Fruit fly (Drosophila melanogaster) ovary, adult (tissue): ENCODE data around the gene Gr39a.

Experiments used
- CG17801 ChIP-seq: fragments of 200-800 bp; optimal IDR thresholded peaks from 2 replicates; lab custom pipeline; 2019; ENCODE audit warnings: missing biosample characterization, mild to moderate bottlenecking, missing genetic modification characterization, moderate library complexity; ENCODE audit not compliant: partially characterized antibody

The Gr39a gene

DNA sequence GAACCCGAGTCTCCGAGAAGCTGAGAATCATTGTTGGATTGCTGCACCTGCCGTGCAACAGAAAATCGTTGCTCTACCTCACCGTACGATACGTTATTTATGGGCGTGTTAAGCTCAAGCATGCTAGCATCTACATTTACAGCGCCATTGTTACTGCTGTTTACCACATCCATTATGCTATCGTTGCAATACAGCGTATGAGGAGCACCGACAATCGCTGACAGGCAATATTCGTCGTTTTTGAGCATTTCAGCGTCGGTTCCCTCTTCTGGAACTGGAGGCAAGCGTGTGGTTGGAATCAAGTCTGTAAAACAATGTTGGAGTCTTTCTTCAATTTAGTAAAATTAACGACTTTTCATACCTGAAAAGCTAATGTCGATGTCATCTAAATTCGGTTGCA, 1.4 kb upstream of the Gr39a start:
- no peak for TF ChIP-seq CG17801 (GFP tag; lab: Kevin White, UChicago)

DNA sequence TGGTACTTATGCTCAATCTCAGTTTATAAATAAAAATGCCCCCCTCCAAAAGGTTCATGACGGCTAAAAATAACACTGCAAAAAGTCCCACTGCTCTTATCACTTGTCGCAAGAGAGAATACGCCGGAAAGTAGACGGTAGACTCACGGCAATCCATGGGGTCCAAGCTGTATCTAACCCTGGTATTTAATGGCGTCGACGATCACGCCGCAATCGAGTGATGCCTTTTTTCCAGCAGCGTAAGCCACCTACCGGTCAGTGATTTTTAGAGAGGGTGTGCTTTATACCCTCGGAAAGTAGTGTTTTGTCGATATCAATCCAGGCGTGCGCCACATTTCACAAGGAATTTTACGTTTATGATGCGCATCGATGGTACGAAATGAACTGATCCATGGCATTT, 9.0 kb downstream of the Gr39a start:
- no peak for TF ChIP-seq CG17801 (GFP tag; lab: Kevin White, UChicago)

DNA sequence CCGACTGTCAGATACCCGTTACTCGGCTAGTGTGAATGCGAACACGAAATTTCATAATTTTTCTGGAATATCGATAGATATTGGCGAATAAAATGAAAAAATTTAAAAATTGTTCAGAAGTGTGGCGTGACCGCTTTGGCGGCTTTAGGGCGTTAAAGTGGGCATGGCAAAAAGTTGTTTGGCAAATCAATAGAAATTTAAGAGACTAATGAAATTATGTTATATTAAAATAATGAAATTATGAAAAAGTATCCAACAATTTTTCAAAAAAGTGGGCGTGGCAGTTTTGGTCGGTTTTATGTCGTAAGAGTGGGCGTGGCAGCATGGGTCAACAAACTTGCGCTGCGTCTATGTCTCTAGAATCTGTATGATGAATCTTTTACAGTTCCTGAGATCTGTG, 11.5 kb downstream of the Gr39a start:
- no peak for TF ChIP-seq CG17801 (GFP tag; lab: Kevin White, UChicago)

DNA sequence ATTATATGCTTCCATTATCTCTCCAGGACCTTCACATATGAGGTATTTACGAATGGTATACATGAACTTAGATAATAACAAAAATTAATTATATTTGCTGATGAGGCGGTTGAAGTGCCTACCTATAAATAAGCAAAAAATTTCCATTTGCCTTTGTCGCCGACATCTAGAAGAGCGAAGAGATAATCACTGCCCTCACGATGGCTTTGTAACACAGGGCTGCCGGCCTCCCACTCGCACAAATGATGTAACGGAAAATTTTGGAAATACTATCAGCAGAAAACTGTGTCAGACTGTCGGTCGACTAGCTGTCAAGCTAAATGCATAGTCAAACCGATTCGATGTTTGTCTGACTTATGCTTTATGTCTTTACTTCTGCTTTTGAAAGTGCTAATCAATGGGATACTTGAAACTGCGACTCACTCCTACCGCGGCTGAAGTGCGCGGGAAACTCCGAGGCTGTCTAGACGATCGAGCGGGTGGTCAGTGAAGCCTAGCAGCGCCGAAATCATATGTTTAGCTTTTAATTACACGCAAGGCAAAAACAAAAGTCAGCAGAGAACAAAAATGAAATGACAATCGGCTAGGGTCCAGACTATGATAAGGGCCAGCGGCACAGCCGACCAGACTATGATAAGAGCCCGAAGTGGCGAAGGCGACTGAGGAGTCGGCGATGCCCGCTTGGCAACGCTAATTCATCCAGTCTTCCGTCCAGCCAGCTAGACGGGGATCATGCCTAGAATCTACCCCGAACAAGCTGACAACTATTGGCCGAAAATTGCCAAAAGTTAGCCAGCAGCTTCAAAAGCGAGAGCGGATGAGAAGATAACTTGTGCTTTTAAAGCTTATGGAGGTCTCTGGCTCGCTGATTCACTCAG, 13.4 kb downstream of the Gr39a start:
- TF ChIP-seq CG17801 (GFP tag; lab: Kevin White, UChicago): no peak

DNA sequence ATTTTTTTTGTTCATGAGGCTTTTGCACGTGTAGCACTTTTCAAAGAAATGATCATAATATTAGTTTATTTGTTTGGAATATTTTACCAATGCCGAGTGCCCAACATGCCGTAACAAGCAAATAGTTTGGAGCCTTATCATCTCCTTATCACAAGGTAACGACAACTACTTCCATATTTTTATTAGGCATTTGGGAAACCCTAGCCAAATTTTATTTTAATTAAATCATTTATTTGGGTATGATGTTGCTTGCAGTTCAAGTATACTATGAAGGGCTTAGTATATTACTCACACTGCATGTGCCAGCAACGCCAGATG, 14.0 kb downstream of the Gr39a start:
- TF ChIP-seq CG17801 (GFP tag; lab: Kevin White, UChicago): no peak

DNA sequence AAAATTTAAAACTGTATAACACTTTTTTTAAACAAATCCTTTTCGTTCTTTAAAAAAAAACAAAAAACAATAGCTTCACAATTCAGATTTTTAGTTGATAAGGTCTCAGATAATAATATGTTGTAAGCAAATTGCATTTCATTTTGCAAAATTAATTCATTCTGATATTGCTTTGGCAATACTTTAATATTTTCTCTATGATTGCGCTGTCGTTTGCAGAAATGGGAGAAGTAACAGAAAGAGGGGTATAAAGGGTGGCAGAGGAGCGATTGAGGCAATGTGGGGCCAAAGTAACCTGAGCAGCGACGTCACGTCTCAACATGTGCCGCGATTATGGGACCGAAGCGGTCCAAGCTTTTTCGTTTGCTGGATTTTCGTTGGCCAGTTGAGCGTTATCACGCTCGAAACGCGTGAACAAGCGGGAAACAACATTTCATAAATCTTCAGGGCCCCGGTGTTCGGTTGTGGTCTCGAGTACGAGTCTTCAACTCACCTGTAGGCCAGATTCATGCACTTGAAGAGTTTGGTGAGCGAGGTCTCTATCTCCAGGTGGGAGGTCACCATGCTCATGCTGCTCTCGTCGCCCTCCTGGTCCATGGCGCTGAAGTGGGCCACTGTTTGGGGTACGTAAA, 17.4 kb downstream of the Gr39a start:
- peak; percentile 1 for TF ChIP-seq CG17801 (GFP tag; lab: Kevin White, UChicago)

DNA sequence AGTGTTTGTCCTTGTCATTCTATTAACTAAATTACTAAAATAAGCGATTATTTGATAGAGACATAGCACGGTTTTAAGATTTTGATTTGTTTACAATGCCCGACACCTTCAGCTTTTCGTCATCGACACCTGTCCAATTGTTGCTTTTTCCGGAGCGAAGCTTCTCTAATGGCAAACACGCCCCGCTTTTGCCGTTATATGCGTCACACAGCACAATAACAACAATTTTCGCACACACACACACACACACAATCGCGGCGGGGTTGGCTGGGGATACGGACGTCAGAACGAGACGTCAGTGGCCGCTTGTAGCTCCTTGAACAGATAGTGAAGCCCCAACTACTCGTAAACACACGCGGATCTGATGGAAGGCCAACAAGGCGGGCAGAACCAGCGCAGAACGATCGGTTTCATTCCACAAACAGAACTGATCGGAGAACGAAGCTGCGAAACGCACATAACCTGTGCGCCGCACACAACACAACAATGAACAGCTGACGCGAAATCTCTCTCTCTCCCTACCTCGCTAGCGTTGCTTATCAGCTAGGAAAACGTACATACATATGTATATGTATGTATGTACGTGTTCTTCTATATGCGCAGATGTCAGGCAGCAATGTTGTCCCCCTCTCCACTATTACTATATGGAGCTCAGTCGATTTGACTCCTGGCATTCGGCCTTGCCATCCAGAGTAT, 18.7 kb downstream of the Gr39a start:
- peak; percentile 1 for TF ChIP-seq CG17801 (GFP tag; lab: Kevin White, UChicago)

dm6 chr2L:21309754-21310426, 19.4 kb downstream of the Gr39a start, which contains the start of gene Mondo:
TSS of gene Mondo (minus strand) at chr2L:21310050.
- TF ChIP-seq CG17801 (GFP tag; lab: Kevin White, UChicago): no peak

DNA sequence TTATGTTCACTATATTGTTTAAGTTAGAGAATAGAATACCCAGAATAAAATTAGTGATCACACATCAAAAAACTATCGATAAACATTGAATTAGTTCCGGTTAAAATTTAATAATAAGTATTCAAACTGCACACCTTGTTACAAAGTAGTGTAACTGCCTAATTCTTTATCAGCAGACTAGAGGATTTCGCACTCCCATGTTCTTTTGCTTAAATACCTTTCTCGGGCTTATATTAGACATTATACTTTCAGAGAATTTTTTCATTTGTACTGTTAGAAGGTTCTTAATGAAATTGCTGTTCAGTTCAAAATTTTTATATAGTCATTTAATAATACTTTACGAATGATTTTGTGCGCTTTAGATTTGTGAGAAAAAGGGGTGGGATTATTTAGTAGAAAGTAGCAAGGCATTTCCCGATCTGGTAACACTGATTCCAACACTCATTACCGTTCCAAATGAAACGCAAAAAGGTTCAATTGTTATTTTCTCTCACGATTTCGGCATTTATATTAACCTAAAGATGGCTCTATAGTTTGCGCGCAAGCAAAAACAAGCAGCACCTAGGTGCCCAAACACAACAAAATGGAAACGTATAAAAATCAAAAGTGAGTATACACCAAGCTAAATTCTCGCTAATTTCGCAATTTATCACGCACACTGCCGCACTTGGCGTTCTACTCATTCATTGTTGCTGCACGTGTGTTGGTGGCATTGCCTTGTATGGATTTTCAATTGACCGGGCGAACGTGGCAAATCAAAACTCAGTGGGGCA, 20.1 kb downstream of the Gr39a start, which contains the start of gene crc:
TSS of gene crc (plus strand) at position 440 of the 773 bp plus-strand sequence.
- TF ChIP-seq CG17801 (GFP tag; lab: Kevin White, UChicago): peak; percentile 20

DNA sequence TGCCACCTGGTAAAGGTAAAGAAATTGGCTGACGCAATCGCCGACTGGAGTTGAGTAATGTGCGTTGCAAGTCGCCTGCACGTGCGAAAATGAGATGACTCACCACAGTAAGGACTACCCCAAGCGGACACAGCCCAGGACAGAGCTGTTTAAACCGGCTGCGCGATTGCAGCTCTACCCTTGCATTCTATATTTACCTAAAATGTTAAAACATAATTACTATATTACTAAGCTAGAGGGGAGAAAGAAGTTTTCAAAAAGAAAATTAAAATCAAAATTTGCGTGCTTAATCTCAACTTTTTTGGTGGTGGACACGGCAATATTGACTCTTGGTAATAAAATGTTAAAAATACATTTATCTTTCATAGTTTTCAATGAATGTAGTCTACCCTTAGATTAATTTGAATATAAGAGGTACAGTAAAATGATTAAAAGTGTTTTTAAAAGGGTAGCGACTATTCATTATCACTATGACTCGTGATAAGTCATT, 20.7 kb downstream of the Gr39a start:
- no peak for TF ChIP-seq CG17801 (GFP tag; lab: Kevin White, UChicago)

DNA sequence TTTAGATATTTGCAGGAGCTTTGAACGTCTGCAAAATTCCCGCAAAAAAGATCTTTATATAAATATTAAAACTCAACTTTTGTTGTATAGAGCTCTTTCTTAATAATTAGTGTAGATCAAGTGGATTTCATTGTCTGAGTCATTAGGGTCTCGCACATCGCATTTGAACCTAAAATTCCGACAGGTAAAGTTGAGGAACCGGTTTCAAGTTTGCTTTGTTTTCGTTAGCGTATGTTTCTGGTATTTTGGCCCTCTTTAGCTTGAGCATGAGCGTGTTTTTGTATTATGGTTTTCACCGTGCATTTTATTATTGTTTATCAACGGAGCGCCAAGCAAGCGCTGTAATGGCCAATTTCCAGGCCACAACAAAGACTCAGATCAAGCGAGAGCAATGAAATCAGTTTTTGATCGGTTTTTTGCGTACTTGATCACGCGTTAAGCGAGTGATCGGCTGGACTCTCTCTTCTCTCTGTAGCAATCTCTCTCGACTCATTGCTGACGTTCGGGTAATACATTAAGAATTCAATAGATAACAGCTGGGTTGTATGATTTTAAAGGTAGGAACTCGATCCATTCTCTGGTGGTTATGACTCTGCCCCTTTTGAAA, 22.4 kb downstream of the Gr39a start:
- peak; percentile 6 for TF ChIP-seq CG17801 (GFP tag; lab: Kevin White, UChicago)

DNA sequence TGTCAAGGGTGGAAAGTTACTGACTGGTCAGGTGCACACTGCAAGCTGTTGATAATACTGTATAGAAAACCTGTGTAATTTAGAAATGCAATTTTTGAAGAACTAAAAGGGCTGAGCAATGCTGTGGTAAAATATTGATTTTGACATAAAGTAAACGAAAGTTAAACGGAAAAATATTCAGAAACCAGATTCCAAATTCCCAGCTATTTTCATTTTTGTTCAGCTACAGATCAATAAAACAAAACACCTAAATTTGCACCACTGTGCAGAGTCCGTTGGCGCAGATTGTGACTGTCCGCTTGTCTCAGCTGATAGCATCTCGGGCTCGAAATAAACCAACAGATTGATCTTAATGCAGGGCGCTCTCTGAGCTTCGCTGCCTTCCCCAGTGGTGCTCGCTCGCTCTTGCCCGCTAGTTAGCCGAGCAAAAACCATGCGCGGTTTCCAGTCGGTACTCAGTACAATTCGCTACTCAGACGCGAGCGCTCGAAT, 23.4 kb downstream of the Gr39a start, which contains the start of gene CG46314:
TSS of gene CG46314 (plus strand) at position 452 of the 492 bp plus-strand sequence.
- TF ChIP-seq CG17801 (GFP tag; lab: Kevin White, UChicago): no peak

- TF ChIP-seq CG17801 (GFP tag; lab: Kevin White, UChicago): no peak
Observed at dm6 chr2L:21316716-21317115, 26.2 kb downstream of the Gr39a start.
